Worm (Caenorhabditis elegans) whole organism, mixed stage, embryonic: Measurements from ENCODE around the gene F58F9.3.

Experiments
- drap-1 ChIP-seq: fragments of 200-800 bp; sonication (Bioruptor generic); optimal IDR thresholded peaks from 3 replicates; lab custom pipeline; 2018; ENCODE audit warnings: mild to moderate bottlenecking, missing genetic modification characterization, missing compliant biosample characterization
- nhr-2 ChIP-seq: fragments of 150-350 bp; optimal IDR thresholded peaks from 2 replicates; lab custom pipeline; 2014; ENCODE audit warnings: missing biosample characterization, missing genetic modification characterization
- nhr-237 ChIP-seq: fragments of 150-350 bp; optimal IDR thresholded peaks from 2 replicates; lab custom pipeline; 2014; ENCODE audit warnings: missing biosample characterization, missing genetic modification characterization
- nhr-28 ChIP-seq: fragments of 150-350 bp; optimal IDR thresholded peaks from 2 replicates; lab custom pipeline; 2014; ENCODE audit warnings: missing biosample characterization, missing genetic modification characterization
- unc-62 ChIP-seq: fragments of 150-350 bp; optimal IDR thresholded peaks from 2 replicates; lab custom pipeline; 2014; ENCODE audit warnings: missing biosample characterization, missing genetic modification reagents, missing genetic modification characterization

- TF ChIP-seq drap-1 (no peak), unc-62 (GFP tag; lab: Kevin White, UChicago) (no peak), nhr-237 (tag; lab: Kevin White, UChicago) (no peak), nhr-2 (tag; lab: Kevin White, UChicago) (no peak), nhr-28 (tag; lab: Kevin White, UChicago) (no peak)
Measured at ce11 chrIV:6217503-6217902, 15.5 kb upstream of the F58F9.3 start.
